Worm (Caenorhabditis elegans) whole organism, mixed stage, embryonic: Measurements from ENCODE around the gene lelo-4.
A peak's percentile ranks its signal among the peaks of the same experiment; 100 is the strongest.

Source experiments
- ces-1 ChIP-seq: fragments of 150-350 bp; optimal IDR thresholded peaks from 2 replicates; lab custom pipeline; 2014; ENCODE audit warnings: missing biosample characterization, missing genetic modification reagents, missing genetic modification characterization
- mab-5 ChIP-seq: fragments of 150-350 bp; optimal IDR thresholded peaks from 2 replicates; lab custom pipeline; 2014; ENCODE audit warnings: missing biosample characterization, missing genetic modification characterization
- nhr-2 ChIP-seq: fragments of 150-350 bp; optimal IDR thresholded peaks from 2 replicates; lab custom pipeline; 2014; ENCODE audit warnings: missing biosample characterization, missing genetic modification characterization
- nhr-28 ChIP-seq: fragments of 150-350 bp; optimal IDR thresholded peaks from 2 replicates; lab custom pipeline; 2014; ENCODE audit warnings: missing biosample characterization, missing genetic modification characterization
- sptf-1 ChIP-seq: sonication (generic microtip); optimal IDR thresholded peaks from 2 replicates; lab custom pipeline; 2017; ENCODE audit warnings: mild to moderate bottlenecking, missing genetic modification characterization, moderate library complexity, missing compliant biosample characterization
- tbx-8 ChIP-seq: fragments of 200-800 bp; sonication (Bioruptor generic); optimal IDR thresholded peaks from 2 replicates; lab custom pipeline; 2018; ENCODE audit warnings: mild to moderate bottlenecking, missing genetic modification characterization, moderate library complexity, missing compliant biosample characterization
- ztf-11 ChIP-seq: fragments of 150-350 bp; optimal IDR thresholded peaks from 2 replicates; lab custom pipeline; 2014; ENCODE audit warnings: missing biosample characterization, missing genetic modification characterization

ce11 chrII:5725094-5725493 lies 10.4 kb downstream of the lelo-4 start:
- TF ChIP-seq mab-5 (tag; lab: Kevin White, UChicago), result no peak
- no peak for TF ChIP-seq nhr-28 (tag; lab: Kevin White, UChicago)
- peak; percentile 63 for TF ChIP-seq ces-1 (GFP tag; lab: Kevin White, UChicago)
- TF ChIP-seq sptf-1 (tag; lab: Kevin White, UChicago), result no peak
- TF ChIP-seq nhr-2, result no peak
- TF ChIP-seq tbx-8 (GFP tag; lab: Kevin White, UChicago), result no peak
- no peak for TF ChIP-seq ztf-11 (tag; lab: Kevin White, UChicago)
